Worm (Caenorhabditis elegans) whole organism, L3 larva: ENCODE measurements around the gene C27D8.2.

ENCODE experiments used
- R02D3.7 ChIP-seq: fragments of 150-350 bp; optimal IDR thresholded peaks from 2 replicates; lab custom pipeline; 2014; ENCODE audit warnings: missing biosample characterization, missing genetic modification characterization
- ZK546.5 ChIP-seq: sonication (generic microtip); optimal IDR thresholded peaks from 2 replicates; lab custom pipeline; 2017; ENCODE audit warnings: missing biosample characterization, missing genetic modification characterization
- aly-2 ChIP-seq: fragments of 150-350 bp; optimal IDR thresholded peaks from 2 replicates; lab custom pipeline; 2014; ENCODE audit warnings: missing biosample characterization, missing genetic modification characterization
- ama-1 ChIP-seq: fragments of 150-350 bp; optimal IDR thresholded peaks from 2 replicates; lab custom pipeline; 2018
- ceh-16 ChIP-seq: sonication (generic microtip); optimal IDR thresholded peaks from 2 replicates; lab custom pipeline; 2017; ENCODE audit warnings: missing biosample characterization, missing genetic modification characterization
- ceh-28 ChIP-seq: fragments of 150-350 bp; optimal IDR thresholded peaks from 2 replicates; lab custom pipeline; 2014; ENCODE audit warnings: missing biosample characterization, missing genetic modification reagents, missing genetic modification characterization
- ceh-82 ChIP-seq: fragments of 150-350 bp; optimal IDR thresholded peaks from 2 replicates; lab custom pipeline; 2014; ENCODE audit warnings: missing biosample characterization, missing genetic modification characterization
- ceh-9 ChIP-seq: sonication (generic microtip); optimal IDR thresholded peaks from 2 replicates; lab custom pipeline; 2018; ENCODE audit warnings: missing biosample characterization, missing genetic modification characterization
- daf-12 ChIP-seq: fragments of 150-350 bp; optimal IDR thresholded peaks from 2 replicates; lab custom pipeline; 2014; ENCODE audit warnings: missing biosample characterization, missing genetic modification reagents, missing genetic modification characterization
- egl-27 ChIP-seq: sonication (generic microtip); optimal IDR thresholded peaks from 4 replicates; lab custom pipeline; 2017; ENCODE audit warnings: missing biosample characterization, missing genetic modification reagents, missing genetic modification characterization
- egl-5 ChIP-seq: fragments of 150-350 bp; optimal IDR thresholded peaks from 2 replicates; lab custom pipeline; 2017; ENCODE audit warnings: missing biosample characterization, missing genetic modification reagents, missing genetic modification characterization, inconsistent platforms
- elt-1 ChIP-seq: fragments of 150-350 bp; optimal IDR thresholded peaks from 2 replicates; lab custom pipeline; 2014; ENCODE audit warnings: missing biosample characterization, missing genetic modification characterization
- elt-2 ChIP-seq: sonication (generic microtip); optimal IDR thresholded peaks from 2 replicates; lab custom pipeline; 2016; ENCODE audit warnings: missing genetic modification reagents, mild to moderate bottlenecking, missing genetic modification characterization, missing compliant biosample characterization
- elt-3 ChIP-seq, 3 experiments: fragments of 150-350 bp in 1 of 3; sonication (generic microtip) in 2 of 3; optimal IDR thresholded peaks; 2 replicates in 2 of 3; 4 replicates in 1 of 3; lab custom pipeline; 2014 to 2017; ENCODE audit warnings: missing biosample characterization in 3 of 3, missing genetic modification characterization in 3 of 3
- eor-1 ChIP-seq, 2 experiments: fragments of 150-350 bp; optimal IDR thresholded peaks; 2 replicates each; lab custom pipeline; 2014 to 2018; ENCODE audit warnings: missing biosample characterization in 2 of 2, missing genetic modification characterization in 2 of 2
- fkh-10 ChIP-seq: sonication (generic microtip); optimal IDR thresholded peaks from 2 replicates; lab custom pipeline; 2017; ENCODE audit warnings: missing biosample characterization, missing genetic modification reagents, missing genetic modification characterization
- fkh-2 ChIP-seq: fragments of 150-350 bp; optimal IDR thresholded peaks from 2 replicates; lab custom pipeline; 2014; ENCODE audit warnings: missing biosample characterization, missing genetic modification reagents, missing genetic modification characterization
- fos-1 ChIP-seq: fragments of 150-350 bp; optimal IDR thresholded peaks from 2 replicates; lab custom pipeline; 2014; ENCODE audit warnings: missing biosample characterization, missing genetic modification characterization
- hmg-11 ChIP-seq: sonication (generic microtip); optimal IDR thresholded peaks from 2 replicates; lab custom pipeline; 2016; ENCODE audit warnings: missing genetic modification characterization, missing compliant biosample characterization
- jun-1 ChIP-seq: fragments of 150-350 bp; optimal IDR thresholded peaks from 2 replicates; lab custom pipeline; 2014; ENCODE audit warnings: missing biosample characterization, missing genetic modification reagents, missing genetic modification characterization
- lin-15B ChIP-seq: fragments of 150-350 bp; optimal IDR thresholded peaks from 2 replicates; lab custom pipeline; 2014; ENCODE audit warnings: missing biosample characterization, missing genetic modification characterization
- lin-39 ChIP-seq: fragments of 150-350 bp; optimal IDR thresholded peaks from 2 replicates; lab custom pipeline; 2018; ENCODE audit warnings: missing biosample characterization, missing genetic modification reagents, missing genetic modification characterization
- lsy-12 ChIP-seq: sonication (generic microtip); optimal IDR thresholded peaks from 2 replicates; lab custom pipeline; 2016; ENCODE audit warnings: mild to moderate bottlenecking, missing genetic modification characterization, missing compliant biosample characterization
- mdl-1 ChIP-seq: fragments of 150-350 bp; optimal IDR thresholded peaks from 2 replicates; lab custom pipeline; 2014; ENCODE audit warnings: missing biosample characterization, missing genetic modification characterization
- mml-1 ChIP-seq: fragments of 150-350 bp; sonication (generic microtip); optimal IDR thresholded peaks from 3 replicates; lab custom pipeline; 2014; ENCODE audit warnings: missing biosample characterization, missing genetic modification characterization
- nfya-1 ChIP-seq: sonication (generic microtip); optimal IDR thresholded peaks from 2 replicates; lab custom pipeline; 2017; ENCODE audit warnings: missing genetic modification characterization, mild to moderate bottlenecking, missing compliant biosample characterization, antibody characterized with exemption, moderate library complexity; ENCODE audit not compliant: insufficient read depth
- nhr-11 ChIP-seq: fragments of 150-350 bp; optimal IDR thresholded peaks from 2 replicates; lab custom pipeline; 2014; ENCODE audit warnings: missing biosample characterization, missing genetic modification characterization
- nhr-12 ChIP-seq: fragments of 150-350 bp; optimal IDR thresholded peaks from 2 replicates; lab custom pipeline; 2014; ENCODE audit warnings: missing biosample characterization, missing genetic modification characterization
- nhr-23 ChIP-seq: fragments of 150-350 bp; optimal IDR thresholded peaks from 2 replicates; lab custom pipeline; 2014; ENCODE audit warnings: missing biosample characterization, missing genetic modification reagents, missing genetic modification characterization
- nhr-237 ChIP-seq: fragments of 150-350 bp; optimal IDR thresholded peaks from 2 replicates; lab custom pipeline; 2014; ENCODE audit warnings: missing biosample characterization, missing genetic modification characterization
- nhr-25 ChIP-seq: sonication (generic microtip); optimal IDR thresholded peaks from 2 replicates; lab custom pipeline; 2017; ENCODE audit warnings: missing biosample characterization, missing genetic modification characterization
- nhr-28 ChIP-seq: fragments of 150-350 bp; optimal IDR thresholded peaks from 2 replicates; lab custom pipeline; 2014; ENCODE audit warnings: missing biosample characterization, missing genetic modification characterization
- nhr-43 ChIP-seq: sonication (generic microtip); optimal IDR thresholded peaks from 2 replicates; lab custom pipeline; 2016; ENCODE audit warnings: mild to moderate bottlenecking, missing genetic modification characterization, missing compliant biosample characterization; ENCODE audit not compliant: poor library complexity, severe bottlenecking
- nhr-67 ChIP-seq: fragments of 150-350 bp; optimal IDR thresholded peaks from 2 replicates; lab custom pipeline; 2014; ENCODE audit warnings: missing biosample characterization, missing genetic modification characterization
- nhr-76 ChIP-seq: fragments of 150-350 bp; sonication (generic microtip); optimal IDR thresholded peaks from 5 replicates; lab custom pipeline; 2014; ENCODE audit warnings: missing biosample characterization, missing genetic modification characterization
- nhr-77 ChIP-seq: fragments of 150-350 bp; optimal IDR thresholded peaks from 2 replicates; lab custom pipeline; 2014; ENCODE audit warnings: missing biosample characterization, missing genetic modification characterization
- pha-4 ChIP-seq: fragments of 150-350 bp; optimal IDR thresholded peaks from 2 replicates; lab custom pipeline; 2014; ENCODE audit warnings: missing biosample characterization, missing genetic modification reagents, missing genetic modification characterization
- pqm-1 ChIP-seq: fragments of 150-350 bp; optimal IDR thresholded peaks from 2 replicates; lab custom pipeline; 2017; ENCODE audit warnings: missing biosample characterization, missing genetic modification characterization, inconsistent platforms
- sea-2 ChIP-seq: fragments of 150-350 bp; sonication (generic microtip); optimal IDR thresholded peaks from 4 replicates; lab custom pipeline; 2014; ENCODE audit warnings: missing biosample characterization, missing genetic modification reagents, missing genetic modification characterization
- skn-1 ChIP-seq: fragments of 150-350 bp; optimal IDR thresholded peaks from 2 replicates; lab custom pipeline; 2014; ENCODE audit warnings: missing biosample characterization, missing genetic modification characterization
- snpc-4 ChIP-seq: fragments of 150-350 bp; optimal IDR thresholded peaks from 2 replicates; lab custom pipeline; 2014; ENCODE audit warnings: missing biosample characterization, missing genetic modification characterization
- tbx-2 ChIP-seq: sonication (generic microtip); optimal IDR thresholded peaks from 2 replicates; lab custom pipeline; 2016; ENCODE audit warnings: mild to moderate bottlenecking, missing genetic modification characterization, missing compliant biosample characterization
- unc-39 ChIP-seq: sonication (generic microtip); optimal IDR thresholded peaks from 4 replicates; lab custom pipeline; 2017; ENCODE audit warnings: missing biosample characterization, missing genetic modification characterization
- unc-62 ChIP-seq: fragments of 150-350 bp; sonication (generic microtip); optimal IDR thresholded peaks from 4 replicates; lab custom pipeline; 2014; ENCODE audit warnings: missing biosample characterization, missing genetic modification reagents, missing genetic modification characterization
- zag-1 ChIP-seq: fragments of 150-350 bp; optimal IDR thresholded peaks from 2 replicates; lab custom pipeline; 2014; ENCODE audit warnings: missing biosample characterization, missing genetic modification characterization
- ztf-11 ChIP-seq: fragments of 150-350 bp; optimal IDR thresholded peaks from 2 replicates; lab custom pipeline; 2014; ENCODE audit warnings: missing biosample characterization, missing genetic modification characterization
- ztf-4 ChIP-seq: fragments of 150-350 bp; optimal IDR thresholded peaks from 2 replicates; lab custom pipeline; 2014; ENCODE audit warnings: missing biosample characterization, missing genetic modification characterization

C27D8.2 gene

DNA sequence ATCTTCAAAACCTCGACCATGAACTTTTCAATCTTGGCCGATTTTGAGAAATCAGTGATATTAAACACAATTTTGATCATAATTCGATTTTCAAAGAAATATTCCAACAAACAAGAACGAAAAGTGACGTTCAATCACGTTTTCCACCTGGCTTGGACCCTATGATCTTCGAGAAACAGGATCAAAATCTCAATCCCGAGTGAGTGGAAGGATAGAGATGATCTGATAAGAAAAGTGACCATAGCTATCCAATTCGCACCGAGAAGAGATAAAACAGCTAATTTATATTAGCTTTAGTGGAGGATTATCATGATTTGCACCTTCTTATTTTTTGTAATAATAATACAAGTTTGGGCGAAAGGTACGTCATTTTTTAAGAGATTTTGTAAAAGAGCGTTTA is 10.1 kb downstream of the C27D8.2 start, which contains the start of gene T23F6.2:
Gene T23F6.2, plus strand, starts transcription at position 251 of the 400 bp plus-strand sequence.
- TF ChIP-seq daf-12 (tag; lab: Kevin White, UChicago) (no peak), nhr-43 (peak; percentile 53), fkh-10 (GFP tag; lab: Kevin White, UChicago) (no peak), unc-62 (no peak), nhr-28 (tag; lab: Kevin White, UChicago) (no peak)

- TF ChIP-seq egl-5 (tag; lab: Kevin White, UChicago) (peak; percentile 73), fkh-10 (GFP tag; lab: Kevin White, UChicago) (no peak), egl-27 (tag; lab: Kevin White, UChicago) (no peak), fos-1 (tag; lab: Kevin White, UChicago) (no peak), nhr-76 (tag; lab: Kevin White, UChicago) (no peak), lsy-12 (tag; lab: Kevin White, UChicago) (peak; percentile 57), ama-1 (lab: Kevin White, UChicago) (no peak), ceh-16 (tag; lab: Kevin White, UChicago) (no peak), pha-4 (tag; lab: Kevin White, UChicago) (peak; percentile 95), nhr-67 (tag; lab: Kevin White, UChicago) (no peak), skn-1 (tag; lab: Kevin White, UChicago) (peak; percentile 57), lin-39 (tag; lab: Kevin White, UChicago) (peak; percentile 69), nhr-43 (peak; percentile 86), unc-39 (tag; lab: Kevin White, UChicago) (no peak), nhr-25 (peak; percentile 71), mml-1 (tag; lab: Kevin White, UChicago) (no peak), ztf-11 (tag; lab: Kevin White, UChicago) (no peak), aly-2 (no peak), elt-1 (tag; lab: Kevin White, UChicago) (no peak), nhr-23 (tag; lab: Kevin White, UChicago) (peak; percentile 92), pqm-1 (peak; percentile 70), nhr-237 (tag; lab: Kevin White, UChicago) (no peak), ceh-28 (tag; lab: Kevin White, UChicago) (peak; percentile 73), nhr-12 (tag; lab: Kevin White, UChicago) (no peak), lin-15B (peak; percentile 83), ceh-82 (peak; percentile 82), mdl-1 (tag; lab: Kevin White, UChicago) (no peak), nfya-1 (peak; percentile 84), snpc-4 (tag; lab: Kevin White, UChicago) (peak; percentile 75), elt-3 (tag; optimal IDR thresholded peaks at IDR 0.05; lab: Kevin White, UChicago) (no peak), nhr-77 (peak; percentile 64), unc-62 (no peak), R02D3.7 (tag; lab: Kevin White, UChicago) (peak; percentile 99), elt-2 (tag; lab: Kevin White, UChicago) (peak; percentile 48), sea-2 (GFP tag; lab: Kevin White, UChicago) (no peak), zag-1 (no peak), tbx-2 (tag; lab: Kevin White, UChicago) (peak; percentile 55), ZK546.5 (tag; lab: Kevin White, UChicago) (no peak), nhr-11 (tag; lab: Kevin White, UChicago) (peak; percentile 69), ztf-4 (tag; lab: Kevin White, UChicago) (no peak), hmg-11 (tag; lab: Kevin White, UChicago) (peak; percentile 89), jun-1 (peak; percentile 54), daf-12 (tag; lab: Kevin White, UChicago) (no peak), eor-1 (tag; optimal IDR thresholded peaks at IDR 0.05; lab: Kevin White, UChicago) (no peak), ceh-9 (tag; lab: Kevin White, UChicago) (no peak), nhr-28 (tag; lab: Kevin White, UChicago) (no peak), fkh-2 (tag; lab: Kevin White, UChicago) (no peak)
Measured at ce11 chrIV:12724641-12725040, 13.6 kb downstream of the C27D8.2 start, which contains the start of the genes T23F6.3 and rbd-1. TSS of gene T23F6.3 (minus strand) at chrIV:12724760. TSS of gene rbd-1 (plus strand) at chrIV:12724986.
